Worm (Caenorhabditis elegans): ENCODE results near the gene sru-31.

The sru-31 gene

ce11 chrV:9811154-9811553 is 5.3 kb upstream of the sru-31 start, which contains the start of gene sru-29:
Gene sru-29, plus strand, starts transcription at chrV:9811454.
- TF ChIP-seq attf-5 (GFP tag; optimal IDR thresholded peaks at IDR 0.05) (no peak), nhr-120 (GFP tag; IDR thresholded peaks at IDR 0.05) (no peak), let-526 (GFP tag; IDR thresholded peaks at IDR 0.05) (no peak), egrh-3 (GFP tag; IDR thresholded peaks at IDR 0.05) (no peak)

- TF ChIP-seq pbrm-1 (GFP tag; IDR thresholded peaks at IDR 0.05) (no peak), ceh-40 (GFP tag; IDR thresholded peaks at IDR 0.05) (no peak), Y95B8A.8 (GFP tag; IDR thresholded peaks at IDR 0.05) (no peak), atf-7 (tag; optimal IDR thresholded peaks at IDR 0.05) (no peak), T26A5.8 (tag; optimal IDR thresholded peaks at IDR 0.05) (no peak), hmg-20 (GFP tag; IDR thresholded peaks at IDR 0.05) (no peak), F39B2.1 (GFP tag; IDR thresholded peaks at IDR 0.05) (no peak), let-607 (tag; optimal IDR thresholded peaks at IDR 0.05) (no peak), ztf-28 (GFP tag; IDR thresholded peaks at IDR 0.05) (no peak), madf-3 (GFP tag; IDR thresholded peaks at IDR 0.05) (no peak), ets-4 (GFP tag; optimal IDR thresholded peaks at IDR 0.05) (no peak), ztf-25 (GFP tag; IDR thresholded peaks at IDR 0.05) (no peak), dpff-1 (tag; optimal IDR thresholded peaks at IDR 0.05) (no peak), nfya-1 (tag; optimal IDR thresholded peaks at IDR 0.05; ENCODE audit: borderline replicate concordance, insufficient read depth) (no peak), zim-3 (tag; optimal IDR thresholded peaks at IDR 0.05) (no peak), nhr-80 (tag; optimal IDR thresholded peaks at IDR 0.05) (no peak), egl-44 (GFP tag; IDR thresholded peaks at IDR 0.05) (no peak)
Observed at ce11 chrV:9812216-9812615, 4.3 kb upstream of the sru-31 start.

ce11 chrV:9813527-9813926 is 3.0 kb upstream of the sru-31 start, which contains the start of gene sru-30:
Gene sru-30, plus strand, starts transcription at chrV:9813827.
- TF ChIP-seq C06A6.2 (GFP tag; conservative IDR thresholded peaks at IDR 0.05): no peak
- no peak for TF ChIP-seq F39B2.1 (GFP tag; IDR thresholded peaks at IDR 0.05)
- TF ChIP-seq akir-1 (GFP tag; optimal IDR thresholded peaks at IDR 0.05): no peak
- TF ChIP-seq rec-8 (tag; optimal IDR thresholded peaks at IDR 0.05): no peak
- TF ChIP-seq rpc-1 (optimal IDR thresholded peaks at IDR 0.05): no peak
- no peak for TF ChIP-seq rpc-1 (tag; optimal IDR thresholded peaks at IDR 0.05)
- TF ChIP-seq hlh-12 (tag; optimal IDR thresholded peaks at IDR 0.05): no peak
- TF ChIP-seq egrh-3 (GFP tag; IDR thresholded peaks at IDR 0.05): no peak
- TF ChIP-seq F57A8.1 (GFP tag; optimal IDR thresholded peaks at IDR 0.05): no peak
- no peak for TF ChIP-seq F57C9.4 (tag; optimal IDR thresholded peaks at IDR 0.05)

ce11 chrV:9821724-9822123 is 5.2 kb downstream of the sru-31 start, which contains the start of gene str-193:
Gene str-193, minus strand, starts transcription at chrV:9821824.
- TF ChIP-seq K11D2.4 (GFP tag; IDR thresholded peaks at IDR 0.05) (no peak), attf-5 (GFP tag; optimal IDR thresholded peaks at IDR 0.05) (no peak)

ce11 chrV:9824149-9824548 is 7.7 kb downstream of the sru-31 start, which contains the start of gene str-2:
Gene str-2, minus strand, starts transcription at chrV:9824249.
- TF ChIP-seq zfh-2 (GFP tag; conservative IDR thresholded peaks at IDR 0.05): no peak
- TF ChIP-seq ceh-100 (GFP tag; IDR thresholded peaks at IDR 0.05): no peak
- no peak for TF ChIP-seq dpff-1 (tag; optimal IDR thresholded peaks at IDR 0.05)
- TF ChIP-seq zim-3 (tag; optimal IDR thresholded peaks at IDR 0.05): no peak
- TF ChIP-seq him-1 (tag; optimal IDR thresholded peaks at IDR 0.05): no peak
- TF ChIP-seq Y95B8A.8 (GFP tag; IDR thresholded peaks at IDR 0.05): no peak
- no peak for TF ChIP-seq B0336.3 (GFP tag; IDR thresholded peaks at IDR 0.05)
- TF ChIP-seq F37B4.10 (GFP tag; IDR thresholded peaks at IDR 0.05): no peak
- TF ChIP-seq B0035.1 (tag; optimal IDR thresholded peaks at IDR 0.05): no peak
- no peak for TF ChIP-seq attf-6 (GFP tag; IDR thresholded peaks at IDR 0.05)
- no peak for TF ChIP-seq chd-7 (tag; optimal IDR thresholded peaks at IDR 0.05)
- no peak for TF ChIP-seq F57A8.1 (GFP tag; optimal IDR thresholded peaks at IDR 0.05)

All from whole organism, young adult.